Worm (Caenorhabditis elegans): ENCODE measurements around the gene unc-51.

ce11 chrV:19954491-19954890 lies 49.8 kb downstream of the unc-51 start:
- TF ChIP-seq ama-1 (optimal IDR thresholded peaks at IDR 0.05) (no peak), ama-1 (GFP tag; optimal IDR thresholded peaks at IDR 0.05) (no peak), dpl-1 (GFP tag; optimal IDR thresholded peaks at IDR 0.05) (no peak), rec-8 (tag; optimal IDR thresholded peaks at IDR 0.05) (no peak)

Data from whole organism, young adult.